Worm (Caenorhabditis elegans): ENCODE measurements around the gene Y37E11AL.3.

DNA sequence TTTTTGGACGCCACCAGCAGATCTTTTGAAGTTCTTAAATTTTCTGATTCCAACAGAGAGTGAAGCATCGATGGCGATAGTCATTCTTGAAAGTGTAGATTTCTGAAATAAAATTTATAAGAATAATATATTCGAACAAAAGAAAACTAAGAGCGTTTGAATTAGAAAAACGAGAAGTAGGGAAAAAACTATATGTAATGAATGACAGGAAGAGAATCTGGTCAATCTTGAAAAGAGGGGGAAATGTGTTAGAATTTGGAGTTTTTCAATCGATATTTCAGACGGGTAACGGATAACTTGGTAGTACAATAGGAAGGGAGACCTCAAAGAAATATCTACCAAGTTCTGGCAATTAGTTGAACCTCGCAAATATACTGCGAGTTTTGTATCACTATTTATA is 5.8 kb downstream of the Y37E11AL.3 start, which contains the start of gene Y37E11AL.9:
- no peak for TF ChIP-seq him-1 (tag; optimal IDR thresholded peaks at IDR 0.05)
- TF ChIP-seq W03F9.2 (tag; optimal IDR thresholded peaks at IDR 0.05), result no peak

Data from whole organism, L4/young adult.